Fruit fly (Drosophila melanogaster): ENCODE results near the gene mas.

DNA sequence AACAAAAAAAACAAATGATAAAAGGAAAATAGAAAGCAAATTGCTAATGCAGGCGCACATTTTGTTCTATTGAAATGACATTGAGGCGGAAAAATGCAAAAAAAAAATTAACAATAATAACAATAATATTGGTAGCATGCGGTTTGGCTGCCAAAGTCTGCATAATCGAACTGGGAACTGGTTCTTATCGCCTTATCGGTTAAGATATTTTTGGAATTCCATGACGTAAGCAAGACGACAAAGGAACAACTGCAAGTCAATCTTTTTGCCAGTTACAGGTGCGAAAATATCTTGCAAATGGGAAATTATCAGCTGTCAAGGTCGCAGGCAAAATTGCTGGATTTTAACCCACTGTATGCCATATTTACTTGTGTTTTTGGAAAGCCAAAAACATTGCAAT, 34.7 kb downstream of the mas start:
- TF ChIP-seq h (optimal IDR thresholded peaks at IDR 0.05) (no peak), psq (optimal IDR thresholded peaks at IDR 0.05) (no peak), Sin3A (optimal IDR thresholded peaks at IDR 0.05) (no peak)
